Worm (Caenorhabditis elegans) whole organism, L2 larva: ENCODE data around the gene popl-5.

Experiments
- ZK546.5 ChIP-seq: sonication (generic microtip); optimal IDR thresholded peaks from 2 replicates; lab custom pipeline; 2017; ENCODE audit warnings: missing biosample characterization, missing genetic modification characterization
- ceh-16 ChIP-seq: fragments of 150-350 bp; optimal IDR thresholded peaks from 2 replicates; lab custom pipeline; 2014; ENCODE audit warnings: missing biosample characterization, missing genetic modification characterization
- elt-1 ChIP-seq: fragments of 150-350 bp; optimal IDR thresholded peaks from 2 replicates; lab custom pipeline; 2014; ENCODE audit warnings: missing biosample characterization, missing genetic modification characterization
- elt-3 ChIP-seq: sonication (generic microtip); optimal IDR thresholded peaks from 2 replicates; lab custom pipeline; 2017; ENCODE audit warnings: missing biosample characterization, missing genetic modification characterization
- lsy-2 ChIP-seq, 2 experiments: fragments of 150-350 bp in 1 of 2; sonication (generic microtip) in 1 of 2; optimal IDR thresholded peaks; 2 replicates each; lab custom pipeline; 2014 to 2017; ENCODE audit warnings: missing biosample characterization in 2 of 2, missing genetic modification characterization in 2 of 2
- skn-1 ChIP-seq: sonication (generic microtip); optimal IDR thresholded peaks from 2 replicates; lab custom pipeline; 2017; ENCODE audit warnings: missing biosample characterization, missing genetic modification characterization

ce11 chrIII:11463726-11464125 is 23.4 kb downstream of the popl-5 start:
- TF ChIP-seq ceh-16 (tag; lab: Kevin White, UChicago) (peak; percentile 43), lsy-2 (tag; optimal IDR thresholded peaks at IDR 0.05; lab: Kevin White, UChicago) (peak in 1 of 2 experiments; percentile 17), ZK546.5 (tag; lab: Kevin White, UChicago) (no peak), elt-1 (tag; lab: Kevin White, UChicago) (no peak), elt-3 (tag; lab: Kevin White, UChicago) (no peak), skn-1 (tag; lab: Kevin White, UChicago) (no peak)
